Fruit fly (Drosophila melanogaster): ENCODE results near the gene CG3176.

- TF ChIP-seq CG7045 (GFP tag; optimal IDR thresholded peaks at IDR 0.05) (peak; percentile 79), pad (GFP tag; optimal IDR thresholded peaks at IDR 0.05) (peak; percentile 78)
These were observed 40.8 kb downstream of the CG3176 start for dm6 chrX:522357-523043.
